Worm (Caenorhabditis elegans): Measurements from ENCODE around the gene fbxa-151.

fbxa-151 gene

DNA sequence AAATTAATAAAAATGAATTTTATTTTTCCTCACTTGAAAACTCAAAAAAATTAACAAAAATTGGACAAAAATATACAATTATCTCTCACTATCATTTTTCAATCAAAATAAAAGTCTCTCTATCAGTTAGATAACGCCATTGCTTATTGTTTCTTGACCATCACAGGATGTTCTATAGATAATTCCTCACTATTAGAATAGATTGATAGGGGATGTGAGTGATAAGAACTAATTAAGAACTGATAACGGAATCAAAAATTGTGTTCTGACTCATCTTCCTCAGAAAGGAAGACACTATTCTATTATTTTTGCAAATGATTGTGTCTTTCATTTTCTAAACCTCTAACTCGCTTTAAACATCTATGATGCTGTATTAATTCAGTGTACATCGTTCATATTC lies 22.4 kb upstream of the fbxa-151 start:
- TF ChIP-seq snpc-4 (tag; optimal IDR thresholded peaks at IDR 0.05) (no peak), fos-1 (tag; optimal IDR thresholded peaks at IDR 0.05) (peak; percentile 70)

DNA sequence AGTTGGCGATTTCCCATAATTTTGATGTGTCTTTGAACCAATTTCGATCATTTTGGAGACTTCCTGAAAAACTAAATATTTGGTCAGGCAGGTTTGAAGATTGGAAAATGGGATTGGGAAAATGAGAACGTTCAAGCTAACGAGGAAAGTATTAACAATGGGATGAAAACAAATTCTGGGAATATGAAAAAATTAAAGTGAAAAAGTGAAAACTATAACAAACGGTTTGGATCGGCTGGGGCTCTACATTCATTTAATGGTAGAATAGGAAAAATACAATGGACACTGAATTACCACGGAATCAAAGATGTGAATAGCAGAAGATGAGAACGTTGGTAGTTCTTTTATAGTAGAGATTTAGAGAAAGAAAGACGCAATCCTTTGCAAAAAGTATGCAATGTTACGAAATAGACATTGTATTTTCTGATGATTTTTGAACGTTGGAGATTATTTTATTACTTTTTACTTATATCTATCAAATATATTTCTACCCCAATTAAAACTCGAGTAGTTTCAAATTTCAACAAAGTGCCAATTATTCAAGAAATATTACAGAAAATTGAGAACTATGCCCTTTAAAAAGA lies 21.9 kb upstream of the fbxa-151 start, which contains the start of gene fbxa-50:
Gene fbxa-50 (minus strand): TSS at position 51 of the 584 bp plus-strand sequence.
- TF ChIP-seq skn-1 (tag; optimal IDR thresholded peaks at IDR 0.05) (no peak), nhr-25 (tag; optimal IDR thresholded peaks at IDR 0.05) (no peak), nhr-129 (tag; optimal IDR thresholded peaks at IDR 0.05) (peak; percentile 64), aly-2 (tag; optimal IDR thresholded peaks at IDR 0.05) (no peak)

DNA sequence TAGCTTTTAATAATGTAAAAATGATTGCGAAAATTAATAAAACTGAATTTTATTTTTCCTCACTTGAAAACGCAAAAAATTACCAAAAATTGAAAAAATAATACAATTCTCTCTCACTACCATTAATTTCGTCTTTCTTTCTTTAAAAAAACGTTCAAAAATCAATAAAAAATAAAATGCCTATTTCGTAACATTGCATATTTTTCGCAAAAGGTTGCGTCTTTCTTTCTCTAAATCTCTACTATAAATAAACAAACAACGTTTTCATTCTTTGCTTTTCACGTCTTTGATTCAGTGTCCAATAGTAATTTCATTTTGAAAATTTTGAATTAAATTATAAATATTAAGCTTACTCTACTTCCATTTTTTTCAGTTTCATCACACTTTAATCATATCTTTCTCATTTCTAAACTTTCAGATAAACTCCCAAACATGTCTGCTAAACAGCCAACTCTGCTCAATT lies 17.9 kb upstream of the fbxa-151 start, which contains the start of gene fbxa-37:
Gene fbxa-37 (plus strand): TSS at position 413 of the 463 bp plus-strand sequence.
- TF ChIP-seq crh-2 (tag; optimal IDR thresholded peaks at IDR 0.05) = peak; percentile 26
- TF ChIP-seq mdl-1 (tag; optimal IDR thresholded peaks at IDR 0.05) = no peak
- no peak for TF ChIP-seq gmeb-1 (tag; optimal IDR thresholded peaks at IDR 0.05)
- no peak for TF ChIP-seq peb-1 (tag; optimal IDR thresholded peaks at IDR 0.05)
- TF ChIP-seq nhr-12 (tag; optimal IDR thresholded peaks at IDR 0.05) = no peak
- no peak for TF ChIP-seq unc-39 (tag; optimal IDR thresholded peaks at IDR 0.05)
- TF ChIP-seq ceh-16 (tag; optimal IDR thresholded peaks at IDR 0.05) = no peak
- no peak for TF ChIP-seq elt-3 (tag; optimal IDR thresholded peaks at IDR 0.05)
- TF ChIP-seq R02D3.7 (tag; optimal IDR thresholded peaks at IDR 0.05) = no peak
- peak; percentile 98 for TF ChIP-seq nhr-129 (tag; optimal IDR thresholded peaks at IDR 0.05)
- TF ChIP-seq nhr-10 (tag; optimal IDR thresholded peaks at IDR 0.05) = no peak
- no peak for TF ChIP-seq alr-1 (tag; optimal IDR thresholded peaks at IDR 0.05)
- no peak for TF ChIP-seq ama-1 (optimal IDR thresholded peaks at IDR 0.05)
- no peak for TF ChIP-seq ztf-11 (tag; optimal IDR thresholded peaks at IDR 0.05)
- no peak for TF ChIP-seq sma-9 (GFP tag; optimal IDR thresholded peaks at IDR 0.05)
- TF ChIP-seq sma-9 (tag; optimal IDR thresholded peaks at IDR 0.05) = no peak
- TF ChIP-seq ztf-1 (GFP tag; conservative IDR thresholded peaks at IDR 0.05) = no peak
- TF ChIP-seq unc-55 (GFP tag; optimal IDR thresholded peaks at IDR 0.05) = peak; percentile 82
- no peak for TF ChIP-seq dmd-4 (tag; optimal IDR thresholded peaks at IDR 0.05)
- TF ChIP-seq blmp-1 (tag; optimal IDR thresholded peaks at IDR 0.05; ENCODE audit: insufficient read depth) = no peak
- no peak for TF ChIP-seq unc-62 (GFP tag; optimal IDR thresholded peaks at IDR 0.05)
- peak; percentile 67 for TF ChIP-seq C34F6.9 (tag; optimal IDR thresholded peaks at IDR 0.05)
- TF ChIP-seq nhr-23 (tag; optimal IDR thresholded peaks at IDR 0.05) = no peak
- TF ChIP-seq ztf-4 (tag; optimal IDR thresholded peaks at IDR 0.05) = no peak
- TF ChIP-seq sem-4 (tag; optimal IDR thresholded peaks at IDR 0.05) = no peak
- TF ChIP-seq nhr-6 (tag; optimal IDR thresholded peaks at IDR 0.05) = no peak
- TF ChIP-seq lin-39 (tag; optimal IDR thresholded peaks at IDR 0.05) = no peak
- TF ChIP-seq fos-1 (tag; optimal IDR thresholded peaks at IDR 0.05) = peak; percentile 20
- TF ChIP-seq nhr-77 (tag; optimal IDR thresholded peaks at IDR 0.05) = no peak
- no peak for TF ChIP-seq mbf-1 (tag; optimal IDR thresholded peaks at IDR 0.05)
- no peak for TF ChIP-seq sma-3 (GFP tag; optimal IDR thresholded peaks at IDR 0.05)
- no peak for TF ChIP-seq elt-1 (tag; optimal IDR thresholded peaks at IDR 0.05)
- no peak for TF ChIP-seq nhr-21 (tag; optimal IDR thresholded peaks at IDR 0.05)
- TF ChIP-seq ceh-82 (tag; optimal IDR thresholded peaks at IDR 0.05) = no peak
- no peak for TF ChIP-seq aly-2 (tag; optimal IDR thresholded peaks at IDR 0.05)
- no peak for TF ChIP-seq snpc-4 (tag; optimal IDR thresholded peaks at IDR 0.05)
- TF ChIP-seq ZK546.5 (tag; optimal IDR thresholded peaks at IDR 0.05) = no peak

DNA sequence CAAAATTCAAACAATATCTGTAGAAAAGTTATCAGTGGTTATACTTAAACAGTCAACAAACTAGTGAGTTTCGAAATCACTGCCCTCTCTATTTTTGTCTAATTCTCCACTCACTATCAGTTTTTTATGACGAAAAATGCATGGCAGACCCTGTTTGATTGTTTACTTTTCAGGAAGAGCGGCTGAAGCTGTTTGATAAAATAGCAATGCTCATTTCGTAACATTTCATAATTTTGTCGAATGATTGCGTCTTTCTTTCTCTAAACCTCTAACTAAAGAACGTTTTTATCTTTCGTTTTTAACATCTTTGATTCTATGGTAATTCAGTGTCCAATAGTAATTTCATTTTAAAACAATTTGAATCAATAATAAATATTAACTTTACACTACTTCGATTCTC lies 12.5 kb upstream of the fbxa-151 start:
- no peak for TF ChIP-seq ztf-11 (tag; optimal IDR thresholded peaks at IDR 0.05)
- no peak for TF ChIP-seq lin-11 (tag; optimal IDR thresholded peaks at IDR 0.05)
- no peak for TF ChIP-seq egl-27 (tag; optimal IDR thresholded peaks at IDR 0.05)
- TF ChIP-seq gmeb-1 (tag; optimal IDR thresholded peaks at IDR 0.05) = peak; percentile 54
- no peak for TF ChIP-seq lin-39 (tag; optimal IDR thresholded peaks at IDR 0.05)
- TF ChIP-seq aly-2 (tag; optimal IDR thresholded peaks at IDR 0.05) = no peak
- peak; percentile 82 for TF ChIP-seq skn-1 (tag; optimal IDR thresholded peaks at IDR 0.05)
- TF ChIP-seq mdl-1 (tag; optimal IDR thresholded peaks at IDR 0.05) = no peak
- no peak for TF ChIP-seq Y55F3AM.14 (GFP tag; optimal IDR thresholded peaks at IDR 0.05)
- no peak for TF ChIP-seq ceh-16 (tag; optimal IDR thresholded peaks at IDR 0.05)
- TF ChIP-seq F13H6.1 (tag; optimal IDR thresholded peaks at IDR 0.05) = peak; percentile 70
- no peak for TF ChIP-seq ceh-82 (tag; optimal IDR thresholded peaks at IDR 0.05)
- TF ChIP-seq ztf-1 (GFP tag; conservative IDR thresholded peaks at IDR 0.05) = no peak
- no peak for TF ChIP-seq unc-55 (GFP tag; optimal IDR thresholded peaks at IDR 0.05)
- TF ChIP-seq ztf-4 (tag; optimal IDR thresholded peaks at IDR 0.05) = no peak
- peak; percentile 97 for TF ChIP-seq fos-1 (tag; optimal IDR thresholded peaks at IDR 0.05)
- no peak for TF ChIP-seq mbf-1 (tag; optimal IDR thresholded peaks at IDR 0.05)
- TF ChIP-seq zag-1 (tag; optimal IDR thresholded peaks at IDR 0.05) = no peak
- no peak for TF ChIP-seq nhr-11 (tag; optimal IDR thresholded peaks at IDR 0.05)
- TF ChIP-seq nhr-10 (tag; optimal IDR thresholded peaks at IDR 0.05) = no peak
- no peak for TF ChIP-seq ama-1 (optimal IDR thresholded peaks at IDR 0.05)
- TF ChIP-seq nhr-237 (tag; optimal IDR thresholded peaks at IDR 0.05) = no peak
- TF ChIP-seq nhr-129 (tag; optimal IDR thresholded peaks at IDR 0.05) = peak; percentile 95
- no peak for TF ChIP-seq C34F6.9 (tag; optimal IDR thresholded peaks at IDR 0.05)
- TF ChIP-seq lin-13 (GFP tag; optimal IDR thresholded peaks at IDR 0.05) = no peak
- TF ChIP-seq alr-1 (tag; optimal IDR thresholded peaks at IDR 0.05) = no peak
- peak; percentile 50 for TF ChIP-seq sma-3 (GFP tag; optimal IDR thresholded peaks at IDR 0.05)
- TF ChIP-seq sma-9 (GFP tag; optimal IDR thresholded peaks at IDR 0.05) = peak; percentile 10
- no peak for TF ChIP-seq sma-9 (tag; optimal IDR thresholded peaks at IDR 0.05)
